Worm (Caenorhabditis elegans): ENCODE results near the gene C37H5.14.

ce11 chrV:4823323-4823682 is 10.9 kb downstream of the C37H5.14 start, which contains the start of gene adss-1:
- no peak for TF ChIP-seq snpc-4 (tag; optimal IDR thresholded peaks at IDR 0.05)
- TF ChIP-seq ama-1 (optimal IDR thresholded peaks at IDR 0.05), result no peak
- TF ChIP-seq mab-5 (tag; optimal IDR thresholded peaks at IDR 0.05), result no peak
- no peak for TF ChIP-seq nhr-11 (tag; optimal IDR thresholded peaks at IDR 0.05)
- no peak for TF ChIP-seq aly-2 (tag; optimal IDR thresholded peaks at IDR 0.05)

Data from whole organism, L2 larva.